Worm (Caenorhabditis elegans) whole organism, L3 larva: ENCODE results near the gene W02A2.9.

Experiments used
- R02D3.7 ChIP-seq: fragments of 150-350 bp; optimal IDR thresholded peaks from 2 replicates; lab custom pipeline; 2014; ENCODE audit warnings: missing biosample characterization, missing genetic modification characterization
- ZK546.5 ChIP-seq: sonication (generic microtip); optimal IDR thresholded peaks from 2 replicates; lab custom pipeline; 2017; ENCODE audit warnings: missing biosample characterization, missing genetic modification characterization
- aly-2 ChIP-seq: fragments of 150-350 bp; optimal IDR thresholded peaks from 2 replicates; lab custom pipeline; 2014; ENCODE audit warnings: missing biosample characterization, missing genetic modification characterization
- ama-1 ChIP-seq: fragments of 150-350 bp; optimal IDR thresholded peaks from 2 replicates; lab custom pipeline; 2018
- ceh-16 ChIP-seq: sonication (generic microtip); optimal IDR thresholded peaks from 2 replicates; lab custom pipeline; 2017; ENCODE audit warnings: missing biosample characterization, missing genetic modification characterization
- ceh-28 ChIP-seq: fragments of 150-350 bp; optimal IDR thresholded peaks from 2 replicates; lab custom pipeline; 2014; ENCODE audit warnings: missing biosample characterization, missing genetic modification reagents, missing genetic modification characterization
- ceh-82 ChIP-seq: fragments of 150-350 bp; optimal IDR thresholded peaks from 2 replicates; lab custom pipeline; 2014; ENCODE audit warnings: missing biosample characterization, missing genetic modification characterization
- ceh-9 ChIP-seq: sonication (generic microtip); optimal IDR thresholded peaks from 2 replicates; lab custom pipeline; 2018; ENCODE audit warnings: missing biosample characterization, missing genetic modification characterization
- daf-12 ChIP-seq: fragments of 150-350 bp; optimal IDR thresholded peaks from 2 replicates; lab custom pipeline; 2014; ENCODE audit warnings: missing biosample characterization, missing genetic modification reagents, missing genetic modification characterization
- egl-27 ChIP-seq: sonication (generic microtip); optimal IDR thresholded peaks from 4 replicates; lab custom pipeline; 2017; ENCODE audit warnings: missing biosample characterization, missing genetic modification reagents, missing genetic modification characterization
- egl-5 ChIP-seq: fragments of 150-350 bp; optimal IDR thresholded peaks from 2 replicates; lab custom pipeline; 2017; ENCODE audit warnings: missing biosample characterization, missing genetic modification reagents, missing genetic modification characterization, inconsistent platforms
- elt-1 ChIP-seq: fragments of 150-350 bp; optimal IDR thresholded peaks from 2 replicates; lab custom pipeline; 2014; ENCODE audit warnings: missing biosample characterization, missing genetic modification characterization
- elt-2 ChIP-seq: sonication (generic microtip); optimal IDR thresholded peaks from 2 replicates; lab custom pipeline; 2016; ENCODE audit warnings: missing genetic modification reagents, mild to moderate bottlenecking, missing genetic modification characterization, missing compliant biosample characterization
- elt-3 ChIP-seq, 3 experiments: fragments of 150-350 bp in 1 of 3; sonication (generic microtip) in 2 of 3; optimal IDR thresholded peaks; 2 replicates in 2 of 3; 4 replicates in 1 of 3; lab custom pipeline; 2014 to 2017; ENCODE audit warnings: missing biosample characterization in 3 of 3, missing genetic modification characterization in 3 of 3
- eor-1 ChIP-seq, 2 experiments: fragments of 150-350 bp; optimal IDR thresholded peaks; 2 replicates each; lab custom pipeline; 2014 to 2018; ENCODE audit warnings: missing biosample characterization in 2 of 2, missing genetic modification characterization in 2 of 2
- fkh-2 ChIP-seq: fragments of 150-350 bp; optimal IDR thresholded peaks from 2 replicates; lab custom pipeline; 2014; ENCODE audit warnings: missing biosample characterization, missing genetic modification reagents, missing genetic modification characterization
- fos-1 ChIP-seq: fragments of 150-350 bp; optimal IDR thresholded peaks from 2 replicates; lab custom pipeline; 2014; ENCODE audit warnings: missing biosample characterization, missing genetic modification characterization
- hmg-11 ChIP-seq: sonication (generic microtip); optimal IDR thresholded peaks from 2 replicates; lab custom pipeline; 2016; ENCODE audit warnings: missing genetic modification characterization, missing compliant biosample characterization
- jun-1 ChIP-seq: fragments of 150-350 bp; optimal IDR thresholded peaks from 2 replicates; lab custom pipeline; 2014; ENCODE audit warnings: missing biosample characterization, missing genetic modification reagents, missing genetic modification characterization
- lin-39 ChIP-seq: fragments of 150-350 bp; optimal IDR thresholded peaks from 2 replicates; lab custom pipeline; 2018; ENCODE audit warnings: missing biosample characterization, missing genetic modification reagents, missing genetic modification characterization
- lsy-12 ChIP-seq: sonication (generic microtip); optimal IDR thresholded peaks from 2 replicates; lab custom pipeline; 2016; ENCODE audit warnings: mild to moderate bottlenecking, missing genetic modification characterization, missing compliant biosample characterization
- mdl-1 ChIP-seq: fragments of 150-350 bp; optimal IDR thresholded peaks from 2 replicates; lab custom pipeline; 2014; ENCODE audit warnings: missing biosample characterization, missing genetic modification characterization
- mml-1 ChIP-seq: fragments of 150-350 bp; sonication (generic microtip); optimal IDR thresholded peaks from 3 replicates; lab custom pipeline; 2014; ENCODE audit warnings: missing biosample characterization, missing genetic modification characterization
- nfya-1 ChIP-seq: sonication (generic microtip); optimal IDR thresholded peaks from 2 replicates; lab custom pipeline; 2017; ENCODE audit warnings: missing genetic modification characterization, mild to moderate bottlenecking, missing compliant biosample characterization, antibody characterized with exemption, moderate library complexity; ENCODE audit not compliant: insufficient read depth
- nhr-11 ChIP-seq: fragments of 150-350 bp; optimal IDR thresholded peaks from 2 replicates; lab custom pipeline; 2014; ENCODE audit warnings: missing biosample characterization, missing genetic modification characterization
- nhr-12 ChIP-seq: fragments of 150-350 bp; optimal IDR thresholded peaks from 2 replicates; lab custom pipeline; 2014; ENCODE audit warnings: missing biosample characterization, missing genetic modification characterization
- nhr-23 ChIP-seq: fragments of 150-350 bp; optimal IDR thresholded peaks from 2 replicates; lab custom pipeline; 2014; ENCODE audit warnings: missing biosample characterization, missing genetic modification reagents, missing genetic modification characterization
- nhr-237 ChIP-seq: fragments of 150-350 bp; optimal IDR thresholded peaks from 2 replicates; lab custom pipeline; 2014; ENCODE audit warnings: missing biosample characterization, missing genetic modification characterization
- nhr-25 ChIP-seq: sonication (generic microtip); optimal IDR thresholded peaks from 2 replicates; lab custom pipeline; 2017; ENCODE audit warnings: missing biosample characterization, missing genetic modification characterization
- nhr-28 ChIP-seq: fragments of 150-350 bp; optimal IDR thresholded peaks from 2 replicates; lab custom pipeline; 2014; ENCODE audit warnings: missing biosample characterization, missing genetic modification characterization
- nhr-67 ChIP-seq: fragments of 150-350 bp; optimal IDR thresholded peaks from 2 replicates; lab custom pipeline; 2014; ENCODE audit warnings: missing biosample characterization, missing genetic modification characterization
- nhr-77 ChIP-seq: fragments of 150-350 bp; optimal IDR thresholded peaks from 2 replicates; lab custom pipeline; 2014; ENCODE audit warnings: missing biosample characterization, missing genetic modification characterization
- pha-4 ChIP-seq: fragments of 150-350 bp; optimal IDR thresholded peaks from 2 replicates; lab custom pipeline; 2014; ENCODE audit warnings: missing biosample characterization, missing genetic modification reagents, missing genetic modification characterization
- pqm-1 ChIP-seq: fragments of 150-350 bp; optimal IDR thresholded peaks from 2 replicates; lab custom pipeline; 2017; ENCODE audit warnings: missing biosample characterization, missing genetic modification characterization, inconsistent platforms
- sea-2 ChIP-seq: fragments of 150-350 bp; sonication (generic microtip); optimal IDR thresholded peaks from 4 replicates; lab custom pipeline; 2014; ENCODE audit warnings: missing biosample characterization, missing genetic modification reagents, missing genetic modification characterization
- skn-1 ChIP-seq: fragments of 150-350 bp; optimal IDR thresholded peaks from 2 replicates; lab custom pipeline; 2014; ENCODE audit warnings: missing biosample characterization, missing genetic modification characterization
- snpc-4 ChIP-seq: fragments of 150-350 bp; optimal IDR thresholded peaks from 2 replicates; lab custom pipeline; 2014; ENCODE audit warnings: missing biosample characterization, missing genetic modification characterization
- unc-39 ChIP-seq: sonication (generic microtip); optimal IDR thresholded peaks from 4 replicates; lab custom pipeline; 2017; ENCODE audit warnings: missing biosample characterization, missing genetic modification characterization
- zag-1 ChIP-seq: fragments of 150-350 bp; optimal IDR thresholded peaks from 2 replicates; lab custom pipeline; 2014; ENCODE audit warnings: missing biosample characterization, missing genetic modification characterization
- ztf-11 ChIP-seq: fragments of 150-350 bp; optimal IDR thresholded peaks from 2 replicates; lab custom pipeline; 2014; ENCODE audit warnings: missing biosample characterization, missing genetic modification characterization

The W02A2.9 gene

DNA sequence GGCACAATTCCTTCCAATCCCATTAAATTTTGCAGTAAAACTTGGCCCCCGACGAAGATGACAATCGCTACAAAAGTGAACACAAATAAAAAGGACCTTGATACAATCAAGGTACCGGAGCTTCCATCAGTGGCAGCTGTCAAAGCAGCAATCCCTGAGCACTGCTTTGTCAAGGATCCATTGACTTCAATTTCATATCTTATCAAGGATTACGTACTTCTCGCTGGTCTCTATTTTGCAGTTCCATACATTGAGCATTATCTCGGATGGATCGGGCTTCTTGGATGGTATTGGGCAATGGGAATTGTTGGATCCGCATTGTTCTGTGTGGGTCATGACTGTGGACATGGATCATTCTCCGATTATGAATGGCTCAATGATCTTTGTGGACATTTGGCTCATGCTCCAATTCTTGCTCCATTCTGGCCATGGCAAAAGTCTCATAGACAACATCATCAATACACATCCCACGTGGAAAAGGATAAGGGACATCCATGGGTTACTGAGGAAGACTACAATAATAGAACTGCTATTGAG, 23.6 kb upstream of the W02A2.9 start, which contains the start of gene fat-2:
fat-2 (plus strand) TSS at position 51 of the 537 bp plus-strand sequence.
- no peak for TF ChIP-seq egl-27
- no peak for TF ChIP-seq nhr-12 (tag; lab: Kevin White, UChicago)
- no peak for TF ChIP-seq egl-5 (tag; lab: Kevin White, UChicago)
- no peak for TF ChIP-seq nhr-237 (tag; lab: Kevin White, UChicago)
- TF ChIP-seq ceh-16 (tag; lab: Kevin White, UChicago) = no peak
- no peak for TF ChIP-seq aly-2 (tag; lab: Kevin White, UChicago)
- no peak for TF ChIP-seq R02D3.7
- no peak for TF ChIP-seq pha-4 (tag; lab: Kevin White, UChicago)

DNA sequence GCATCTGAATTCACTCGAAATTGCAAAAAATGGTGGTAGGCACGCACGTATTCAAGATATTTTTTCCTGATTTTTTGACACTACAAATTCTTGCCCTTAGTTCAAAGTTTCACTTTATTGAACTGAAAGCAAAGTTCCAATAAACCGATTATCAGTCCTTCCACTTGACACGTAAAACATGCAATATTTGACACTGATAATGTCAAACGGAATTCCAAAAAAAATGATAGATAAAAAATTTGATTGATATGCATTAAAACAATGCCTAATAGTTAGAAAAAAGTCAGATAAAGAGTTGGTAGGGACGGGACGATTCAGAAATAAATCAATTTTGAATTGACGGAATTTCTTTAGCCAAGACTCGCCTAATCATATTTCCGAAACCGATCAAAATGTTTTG, 20.4 kb upstream of the W02A2.9 start:
- TF ChIP-seq nhr-28 (tag; lab: Kevin White, UChicago) (no peak), elt-3 (tag; optimal IDR thresholded peaks at IDR 0.05; lab: Kevin White, UChicago) (no peak), ama-1 (lab: Kevin White, UChicago) (no peak), zag-1 (tag; lab: Kevin White, UChicago) (no peak), elt-1 (no peak), nfya-1 (no peak), nhr-77 (no peak), nhr-67 (tag; lab: Kevin White, UChicago) (no peak), pha-4 (tag; lab: Kevin White, UChicago) (peak; percentile 49), hmg-11 (no peak), nhr-25 (tag; lab: Kevin White, UChicago) (no peak), elt-2 (tag; lab: Kevin White, UChicago) (peak; percentile 98), eor-1 (tag; optimal IDR thresholded peaks at IDR 0.05; lab: Kevin White, UChicago) (no peak), ztf-11 (tag; lab: Kevin White, UChicago) (no peak), aly-2 (tag; lab: Kevin White, UChicago) (no peak), mdl-1 (tag; lab: Kevin White, UChicago) (no peak), skn-1 (tag; lab: Kevin White, UChicago) (no peak), ceh-9 (tag; lab: Kevin White, UChicago) (no peak), snpc-4 (tag; lab: Kevin White, UChicago) (no peak), unc-39 (tag; lab: Kevin White, UChicago) (no peak), fkh-2 (tag; lab: Kevin White, UChicago) (no peak), ceh-82 (tag; lab: Kevin White, UChicago) (no peak), mml-1 (tag; lab: Kevin White, UChicago) (no peak), pqm-1 (tag; lab: Kevin White, UChicago) (peak; percentile 95), jun-1 (tag; lab: Kevin White, UChicago) (peak; percentile 69), lsy-12 (tag; lab: Kevin White, UChicago) (no peak), nhr-12 (tag; lab: Kevin White, UChicago) (no peak)
- TF ChIP-seq, all 47 proteins: peak for 4

DNA sequence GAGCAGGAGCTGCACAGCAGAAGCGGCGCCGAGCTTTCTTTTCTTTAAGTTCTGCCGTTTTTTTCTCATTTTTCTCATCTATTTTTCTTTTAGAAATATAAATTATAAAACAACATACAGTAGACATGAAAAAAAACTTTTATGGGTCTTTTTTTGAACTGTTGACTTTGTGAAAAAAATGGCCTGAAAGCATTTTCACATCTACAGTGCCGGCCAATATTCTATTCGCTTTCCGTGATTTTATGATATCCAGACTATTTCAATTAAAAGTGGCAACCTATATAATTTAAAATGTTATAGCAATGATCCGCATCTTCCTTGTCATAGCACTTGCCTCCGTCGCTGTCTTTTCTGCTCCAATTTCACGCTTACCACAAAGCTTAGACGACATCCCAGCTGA, 19.4 kb upstream of the W02A2.9 start, which contains the start of gene far-6:
far-6 (plus strand) TSS at position 301 of the 400 bp plus-strand sequence.
- TF ChIP-seq unc-39 (tag; lab: Kevin White, UChicago) (no peak), lin-39 (tag; lab: Kevin White, UChicago) (no peak), ZK546.5 (no peak), egl-27 (no peak), fos-1 (tag; lab: Kevin White, UChicago) (no peak), nhr-11 (tag; lab: Kevin White, UChicago) (no peak), nhr-77 (no peak), nhr-23 (tag; lab: Kevin White, UChicago) (no peak), daf-12 (no peak), ceh-16 (tag; lab: Kevin White, UChicago) (no peak), ama-1 (lab: Kevin White, UChicago) (no peak), elt-1 (no peak), R02D3.7 (no peak), ceh-28 (tag; lab: Kevin White, UChicago) (no peak), sea-2 (GFP tag; lab: Kevin White, UChicago) (no peak)
